Worm (Caenorhabditis elegans): ENCODE data around the gene F07D3.3.

DNA sequence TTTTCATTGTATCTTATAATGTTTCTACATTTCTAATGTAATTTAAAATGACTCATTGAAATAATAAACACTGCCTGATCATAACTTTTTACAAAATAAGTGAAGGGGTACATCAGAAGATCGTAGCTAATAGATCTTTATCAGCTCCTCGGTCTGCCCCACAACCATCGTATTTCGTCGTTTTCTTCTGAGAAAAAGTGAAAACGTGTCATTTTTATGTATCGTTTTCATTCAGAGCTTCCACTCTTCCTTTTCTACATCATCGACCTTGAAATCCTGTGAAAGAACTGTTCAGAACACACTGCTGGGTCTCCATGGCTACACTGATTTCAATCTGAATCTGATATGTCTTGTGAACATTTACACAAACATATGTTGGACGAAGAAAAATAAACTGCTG lies 36.8 kb upstream of the F07D3.3 start:
- TF ChIP-seq ceh-31 (tag; optimal IDR thresholded peaks at IDR 0.05) (no peak), ama-1 (optimal IDR thresholded peaks at IDR 0.05) (no peak), ceh-34 (tag; optimal IDR thresholded peaks at IDR 0.05) (no peak), F13H6.1 (tag; optimal IDR thresholded peaks at IDR 0.05) (no peak), sdc-2 (tag; optimal IDR thresholded peaks at IDR 0.05) (no peak), Y22D7AL.16 (tag; optimal IDR thresholded peaks at IDR 0.05) (no peak), K02D7.2 (tag; optimal IDR thresholded peaks at IDR 0.05) (no peak), pha-4 (tag; optimal IDR thresholded peaks at IDR 0.05) (no peak), ceh-9 (tag; optimal IDR thresholded peaks at IDR 0.05) (no peak)

Data from whole organism, late embryonic.